Worm (Caenorhabditis elegans) whole organism, L2 larva: ENCODE results near the gene fbxl-5.

Source experiments
- blmp-1 ChIP-seq: sonication (generic microtip); optimal IDR thresholded peaks from 2 replicates; lab custom pipeline; 2017; ENCODE audit warnings: missing genetic modification characterization, mild to moderate bottlenecking, missing compliant biosample characterization, antibody characterized with exemption, moderate library complexity; ENCODE audit not compliant: insufficient read depth
- dmd-4 ChIP-seq: sonication (generic microtip); optimal IDR thresholded peaks from 2 replicates; lab custom pipeline; 2017; ENCODE audit warnings: missing biosample characterization, missing genetic modification characterization
- egl-27 ChIP-seq: sonication (generic microtip); optimal IDR thresholded peaks from 3 replicates; lab custom pipeline; 2017; ENCODE audit warnings: missing biosample characterization, missing genetic modification reagents, missing genetic modification characterization
- mbf-1 ChIP-seq: sonication (generic microtip); optimal IDR thresholded peaks from 2 replicates; lab custom pipeline; 2017; ENCODE audit warnings: missing biosample characterization, missing genetic modification characterization
- nhr-237 ChIP-seq: fragments of 150-350 bp; optimal IDR thresholded peaks from 2 replicates; lab custom pipeline; 2014; ENCODE audit warnings: missing biosample characterization, missing genetic modification characterization
- unc-39 ChIP-seq: fragments of 150-350 bp; optimal IDR thresholded peaks from 2 replicates; lab custom pipeline; 2014; ENCODE audit warnings: missing biosample characterization, missing genetic modification characterization
- unc-62 ChIP-seq: fragments of 150-350 bp; optimal IDR thresholded peaks from 2 replicates; lab custom pipeline; 2014; ENCODE audit warnings: missing biosample characterization, missing genetic modification reagents, missing genetic modification characterization
- zag-1 ChIP-seq: fragments of 150-350 bp; optimal IDR thresholded peaks from 2 replicates; lab custom pipeline; 2014; ENCODE audit warnings: missing biosample characterization, missing genetic modification characterization
- ztf-1 ChIP-seq: fragments of 200-800 bp; sonication (Bioruptor generic); conservative IDR thresholded peaks from 2 replicates; pipeline ENCODE4 v1.3.6; 2022; ENCODE audit warnings: missing genetic modification characterization, missing compliant biosample characterization
- ztf-4 ChIP-seq: fragments of 150-350 bp; optimal IDR thresholded peaks from 2 replicates; lab custom pipeline; 2014; ENCODE audit warnings: missing biosample characterization, missing genetic modification characterization

ce11 chrV:7778999-7779398 lies 36.3 kb downstream of the fbxl-5 start:
- no peak for TF ChIP-seq ztf-4
- no peak for TF ChIP-seq mbf-1 (tag; lab: Kevin White, UChicago)
- no peak for TF ChIP-seq dmd-4
- no peak for TF ChIP-seq unc-62 (GFP tag; lab: Kevin White, UChicago)
- no peak for TF ChIP-seq ztf-1
- TF ChIP-seq zag-1 (tag; lab: Kevin White, UChicago) = no peak
- TF ChIP-seq blmp-1 (tag; lab: Kevin White, UChicago) = no peak
- TF ChIP-seq egl-27 (tag; lab: Kevin White, UChicago) = no peak
- TF ChIP-seq unc-39 (tag; lab: Kevin White, UChicago) = no peak
- TF ChIP-seq nhr-237 (tag; lab: Kevin White, UChicago) = no peak
